Worm (Caenorhabditis elegans) whole organism, young adult: ENCODE measurements around the gene let-268.

Source experiments
- ama-1 ChIP-seq, 3 experiments: fragments of 150-350 bp in 1 of 3; sonication (generic microtip) in 2 of 3; optimal IDR thresholded peaks; 2 replicates each; lab custom pipeline; 2014 to 2018; ENCODE audit warnings: missing biosample characterization in 2 of 3, missing genetic modification characterization in 2 of 3, missing genetic modification reagents in 2 of 3
- ccch-3 ChIP-seq: fragments of 200-800 bp; sonication (Bioruptor generic); optimal IDR thresholded peaks from 2 replicates; lab custom pipeline; 2018; ENCODE audit warnings: mild to moderate bottlenecking, missing genetic modification characterization, missing compliant biosample characterization
- ceh-40 ChIP-seq: fragments of 200-800 bp; sonication (Bioruptor generic); IDR thresholded peaks from 2 replicates; pipeline ENCODE4 v1.3.6; 2022; ENCODE audit warnings: missing genetic modification characterization, missing compliant biosample characterization
- ceh-79 ChIP-seq: sonication (generic microtip); optimal IDR thresholded peaks from 2 replicates; lab custom pipeline; 2017; ENCODE audit warnings: mild to moderate bottlenecking, missing genetic modification characterization, missing compliant biosample characterization
- efl-1 ChIP-seq: fragments of 150-350 bp; optimal IDR thresholded peaks from 2 replicates; lab custom pipeline; 2014; ENCODE audit warnings: missing biosample characterization, missing genetic modification reagents, missing genetic modification characterization
- gei-17 ChIP-seq: fragments of 200-800 bp; sonication (Bioruptor generic); optimal IDR thresholded peaks from 2 replicates; lab custom pipeline; 2018; ENCODE audit warnings: mild to moderate bottlenecking, missing genetic modification characterization, missing compliant biosample characterization
- hlh-26 ChIP-seq: fragments of 200-800 bp; sonication (Bioruptor generic); conservative IDR thresholded peaks from 2 replicates; pipeline ENCODE4 v1.3.6; 2022; ENCODE audit warnings: missing genetic modification reagents, missing genetic modification characterization, missing compliant biosample characterization
- nhr-179 ChIP-seq: sonication (generic microtip); optimal IDR thresholded peaks from 2 replicates; lab custom pipeline; 2016; ENCODE audit warnings: mild to moderate bottlenecking, missing genetic modification characterization, missing compliant biosample characterization
- ztf-28 ChIP-seq: fragments of 200-800 bp; sonication (Bioruptor generic); IDR thresholded peaks from 2 replicates; pipeline ENCODE4 v1.3.6; 2022; ENCODE audit warnings: missing genetic modification reagents, missing genetic modification characterization, missing compliant biosample characterization

ce11 chrII:10019669-10020068 lies 20.1 kb downstream of the let-268 start:
- no peak for TF ChIP-seq ama-1 (optimal IDR thresholded peaks at IDR 0.05; lab: Kevin White, UChicago)
- no peak for TF ChIP-seq ama-1 (GFP tag; optimal IDR thresholded peaks at IDR 0.05; lab: Kevin White, UChicago)
- no peak for TF ChIP-seq ceh-40 (GFP tag; lab: Robert Waterston, UW)
- no peak for TF ChIP-seq hlh-26
- no peak for TF ChIP-seq gei-17 (GFP tag; lab: Kevin White, UChicago)
- no peak for TF ChIP-seq ccch-3
- no peak for TF ChIP-seq efl-1 (GFP tag; lab: Kevin White, UChicago)
- no peak for TF ChIP-seq nhr-179 (tag; lab: Kevin White, UChicago)
- TF ChIP-seq ceh-79 (tag; lab: Kevin White, UChicago) = no peak
- no peak for TF ChIP-seq ztf-28
